Fruit fly (Drosophila melanogaster): ENCODE data around the gene CG5897.

Gene CG5897

DNA sequence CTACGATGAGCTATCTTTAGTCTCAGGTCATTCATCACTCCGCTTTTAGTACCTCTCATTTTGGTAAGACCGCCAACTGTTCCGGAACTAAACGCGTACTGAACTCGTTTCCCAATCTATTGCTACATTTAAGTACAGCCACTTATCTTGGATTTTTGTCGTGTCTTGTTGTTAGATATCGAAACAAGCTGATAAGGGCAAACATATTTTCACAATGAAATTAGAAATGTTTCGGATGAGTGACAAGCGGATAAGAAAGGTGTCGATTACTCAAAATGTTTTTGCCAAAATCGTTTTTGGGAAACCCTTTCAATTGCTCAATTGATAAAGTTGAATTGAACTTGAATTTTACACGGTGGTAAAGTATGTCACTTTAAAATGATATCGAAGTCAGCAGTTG lies at the start of gene CG5897:
Gene CG5897 (minus strand): TSS at position 101 of the 400 bp plus-strand sequence.
- TF ChIP-seq CG8478 (optimal IDR thresholded peaks at IDR 0.05) (no peak), CTCF (optimal IDR thresholded peaks at IDR 0.05) (no peak)

DNA sequence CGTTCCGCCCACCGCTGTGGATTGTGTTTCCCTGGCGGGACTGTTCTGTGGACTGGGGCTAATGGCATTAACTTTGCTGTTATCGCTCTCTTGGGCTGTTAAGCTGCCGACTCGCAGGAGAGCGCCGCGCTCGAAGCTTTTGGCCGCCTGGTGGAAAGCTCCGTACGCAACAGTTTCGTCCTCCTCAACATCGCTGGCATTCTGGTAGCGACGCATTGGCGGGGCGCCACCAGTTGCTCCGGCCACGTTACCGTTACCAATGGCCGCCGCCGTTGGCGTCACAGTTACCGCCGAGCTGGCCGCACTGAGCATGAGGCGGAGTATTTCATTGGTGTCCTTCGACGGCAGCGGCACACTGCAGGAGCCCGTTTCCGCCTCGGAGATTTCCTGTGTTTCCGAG lies 48.5 kb upstream of the CG5897 start:
- no peak for TF ChIP-seq CG8478 (optimal IDR thresholded peaks at IDR 0.05)
- TF ChIP-seq CTCF (optimal IDR thresholded peaks at IDR 0.05): no peak

DNA sequence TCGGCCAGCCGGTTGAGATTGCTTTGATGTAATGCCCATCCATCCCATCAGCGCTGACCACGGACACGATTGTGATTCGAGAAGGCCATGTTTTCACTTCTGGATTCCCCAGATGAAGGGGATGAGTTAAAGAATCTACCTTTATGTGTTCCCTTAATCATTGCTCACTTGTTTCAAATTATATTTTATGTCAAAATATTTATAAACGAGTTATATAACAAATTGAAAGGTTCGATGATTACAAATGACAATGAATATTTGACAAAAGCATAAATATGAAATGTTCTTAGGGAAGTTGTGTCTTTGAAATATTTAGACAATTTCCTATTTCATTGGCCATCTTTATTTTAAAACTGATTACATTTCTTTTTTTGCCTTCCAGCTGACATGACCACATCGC lies 42.8 kb upstream of the CG5897 start:
- TF ChIP-seq CG8478 (optimal IDR thresholded peaks at IDR 0.05) (no peak), CTCF (optimal IDR thresholded peaks at IDR 0.05) (no peak)

DNA sequence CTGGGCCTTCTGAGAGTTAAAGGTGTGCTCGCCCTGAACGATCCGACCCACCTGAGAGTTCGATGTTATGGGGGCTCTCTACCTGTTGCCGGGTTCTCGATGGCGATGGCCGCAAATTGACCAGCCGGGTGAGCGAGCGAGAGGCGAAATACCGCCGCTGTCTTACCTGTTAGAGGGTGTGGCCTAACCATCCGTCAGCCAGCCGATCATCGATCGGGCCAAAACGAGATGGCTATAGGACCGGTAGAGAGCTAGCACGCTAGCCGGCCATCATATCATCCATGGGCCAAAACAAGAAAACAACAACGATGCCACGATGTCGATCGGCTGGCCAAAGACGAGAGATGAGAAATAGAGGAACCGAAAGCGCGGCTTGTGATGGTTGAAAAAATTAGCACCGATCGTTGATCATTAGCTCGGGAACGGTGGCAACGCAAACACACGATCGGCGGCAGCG lies 38.5 kb upstream of the CG5897 start, which contains the start of gene byn:
Gene byn (plus strand): TSS at position 407 of the 457 bp plus-strand sequence.
- no peak for TF ChIP-seq CTCF (optimal IDR thresholded peaks at IDR 0.05)
- no peak for TF ChIP-seq CG8478 (optimal IDR thresholded peaks at IDR 0.05)

DNA sequence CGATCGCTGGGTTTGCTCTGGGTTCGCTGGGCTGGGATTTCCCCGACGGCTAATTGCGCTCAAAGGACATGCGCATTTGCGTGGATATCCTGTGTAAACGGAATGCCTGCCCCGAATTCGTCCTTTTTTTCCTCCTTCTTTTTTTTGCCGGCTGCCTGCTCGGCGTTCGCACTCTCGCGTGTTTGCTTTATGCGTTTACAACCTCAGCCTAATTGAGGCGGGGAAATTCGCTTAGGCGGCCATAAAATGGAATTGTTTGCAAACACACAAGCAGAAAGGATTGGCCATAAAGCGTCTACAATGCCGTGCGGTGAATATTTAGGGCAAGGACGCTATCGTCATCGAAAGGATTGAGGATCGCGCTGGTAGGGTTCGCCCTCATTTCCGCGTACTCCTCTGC lies 36.6 kb upstream of the CG5897 start:
- TF ChIP-seq CG8478 (optimal IDR thresholded peaks at IDR 0.05): no peak
- no peak for TF ChIP-seq CTCF (optimal IDR thresholded peaks at IDR 0.05)

DNA sequence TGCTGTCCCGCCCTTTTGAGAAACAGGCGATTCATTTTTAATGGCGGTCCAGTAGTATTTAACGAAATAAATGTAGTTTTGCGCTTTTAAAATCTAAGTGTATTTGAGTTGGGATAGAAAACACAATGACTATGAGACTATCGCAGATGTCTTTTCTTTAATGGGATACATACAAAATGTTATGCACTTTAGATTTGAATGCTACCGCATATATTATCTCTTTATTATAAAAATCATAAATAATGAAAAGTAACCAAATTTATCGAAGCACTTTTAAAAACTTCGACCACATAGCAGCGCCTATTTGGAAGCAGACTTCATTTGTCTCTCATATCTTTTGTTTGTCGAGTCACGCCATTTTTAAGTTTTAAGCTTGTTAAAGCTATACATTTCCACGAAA lies 35.8 kb upstream of the CG5897 start, which contains the start of gene SdhAL:
Gene SdhAL (minus strand): TSS at position 101 of the 400 bp plus-strand sequence.
- no peak for TF ChIP-seq CG8478 (optimal IDR thresholded peaks at IDR 0.05)
- no peak for TF ChIP-seq CTCF (optimal IDR thresholded peaks at IDR 0.05)

DNA sequence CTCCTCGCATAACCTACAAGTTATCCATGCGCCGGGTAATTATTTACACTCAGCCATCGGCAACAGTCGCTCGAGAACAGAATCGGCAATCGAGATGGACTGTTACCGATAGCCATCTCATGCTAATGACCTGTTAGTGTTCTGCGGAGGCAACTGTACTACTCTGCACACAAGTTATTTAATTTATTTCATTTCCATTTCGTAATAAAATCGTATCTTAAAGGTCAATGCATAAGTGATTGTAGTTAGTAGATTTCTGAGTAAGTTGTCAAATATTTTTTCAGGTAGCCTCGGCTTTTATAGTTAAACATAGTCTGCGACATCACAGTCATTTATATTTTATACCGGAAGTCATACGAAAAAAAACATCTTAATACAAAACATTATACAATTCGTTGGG lies 32.4 kb upstream of the CG5897 start, which contains the start of gene CG11588:
Gene CG11588 (plus strand): TSS at position 301 of the 400 bp plus-strand sequence.
- TF ChIP-seq CTCF (optimal IDR thresholded peaks at IDR 0.05): no peak
- TF ChIP-seq CG8478 (optimal IDR thresholded peaks at IDR 0.05): no peak

DNA sequence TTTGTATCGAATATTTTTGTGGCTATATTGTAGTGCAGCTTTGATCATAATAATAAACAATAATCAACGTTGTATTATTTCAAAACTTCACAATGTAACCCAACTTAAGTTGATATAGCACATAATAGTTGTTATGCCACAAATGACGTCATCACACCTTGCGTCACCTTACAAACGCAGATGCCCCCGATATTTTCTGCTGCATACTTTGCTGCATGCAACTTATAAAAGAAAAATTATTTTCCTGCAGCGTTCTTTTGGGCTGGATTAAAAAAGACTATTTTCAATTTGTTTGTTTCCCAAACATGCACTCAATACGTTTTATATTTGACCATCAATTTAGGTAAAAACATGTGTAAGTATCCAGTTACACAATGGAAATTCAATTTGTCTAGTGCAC lies 29.4 kb upstream of the CG5897 start:
- TF ChIP-seq CTCF (optimal IDR thresholded peaks at IDR 0.05): peak; percentile 28 to 44
- TF ChIP-seq CG8478 (optimal IDR thresholded peaks at IDR 0.05): no peak

DNA sequence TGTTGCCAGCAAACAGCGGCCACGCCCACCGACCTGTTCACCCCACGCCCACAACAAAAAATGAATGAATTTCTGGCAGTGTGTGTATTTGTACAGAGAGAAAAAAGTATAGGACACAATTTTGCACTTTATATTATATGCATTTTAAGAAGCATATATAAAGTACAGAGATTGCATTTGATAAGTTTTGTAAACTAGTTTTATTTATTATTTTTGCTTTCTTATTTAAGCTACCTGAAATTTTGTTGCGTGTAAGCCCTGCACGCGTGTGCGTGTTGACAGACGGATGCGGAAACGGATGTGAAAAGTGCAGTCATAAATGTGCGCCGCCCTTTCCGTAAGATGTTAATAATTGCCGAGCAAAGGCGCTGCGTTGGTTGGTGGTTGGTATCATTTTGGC lies 7.9 kb upstream of the CG5897 start:
- no peak for TF ChIP-seq CTCF (optimal IDR thresholded peaks at IDR 0.05)
- TF ChIP-seq CG8478 (optimal IDR thresholded peaks at IDR 0.05): no peak

DNA sequence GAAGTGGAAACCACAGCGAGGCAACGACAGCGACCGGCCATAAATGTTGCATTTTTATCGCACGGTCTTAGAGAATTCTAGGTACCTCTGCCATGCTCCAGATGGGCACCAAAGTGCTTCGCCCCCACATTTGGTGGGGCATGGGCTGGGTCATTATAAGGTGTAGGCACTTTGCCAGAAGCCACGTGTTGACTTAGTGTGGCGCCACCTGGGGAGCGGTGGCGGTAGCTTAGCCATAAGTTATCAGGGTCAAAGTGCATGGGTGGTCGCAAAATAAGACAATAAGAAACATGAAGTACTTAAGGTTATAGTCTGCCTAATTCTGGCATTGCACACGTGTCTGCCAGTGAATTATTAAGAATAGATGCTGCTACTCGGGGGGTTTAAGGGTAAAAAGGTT lies 4.0 kb upstream of the CG5897 start:
- TF ChIP-seq CG8478 (optimal IDR thresholded peaks at IDR 0.05) (no peak), CTCF (optimal IDR thresholded peaks at IDR 0.05) (peak; percentile 79 to 84)

DNA sequence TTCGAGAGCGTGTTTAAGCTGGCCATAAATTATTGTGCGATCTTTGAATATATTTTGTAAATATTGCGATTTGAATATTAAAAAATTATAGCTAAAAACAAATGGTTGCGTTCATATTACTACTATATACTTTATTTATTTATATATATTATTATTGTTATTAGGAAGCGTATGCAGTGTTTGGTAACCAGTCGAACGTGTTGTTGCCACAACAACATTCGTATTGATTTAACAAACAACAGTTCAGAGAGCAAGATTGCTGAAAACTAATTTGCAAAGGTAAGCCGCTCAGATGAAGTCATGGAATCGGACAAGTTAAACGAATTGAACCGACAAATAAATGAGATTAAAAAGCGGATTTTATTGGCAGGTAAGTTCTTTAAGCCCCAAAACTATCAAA lies 7.7 kb downstream of the CG5897 start, which contains the start of gene CCDC151:
Gene CCDC151 (plus strand): TSS at position 301 of the 400 bp plus-strand sequence.
- no peak for TF ChIP-seq CTCF (optimal IDR thresholded peaks at IDR 0.05)
- TF ChIP-seq CG8478 (optimal IDR thresholded peaks at IDR 0.05): no peak

DNA sequence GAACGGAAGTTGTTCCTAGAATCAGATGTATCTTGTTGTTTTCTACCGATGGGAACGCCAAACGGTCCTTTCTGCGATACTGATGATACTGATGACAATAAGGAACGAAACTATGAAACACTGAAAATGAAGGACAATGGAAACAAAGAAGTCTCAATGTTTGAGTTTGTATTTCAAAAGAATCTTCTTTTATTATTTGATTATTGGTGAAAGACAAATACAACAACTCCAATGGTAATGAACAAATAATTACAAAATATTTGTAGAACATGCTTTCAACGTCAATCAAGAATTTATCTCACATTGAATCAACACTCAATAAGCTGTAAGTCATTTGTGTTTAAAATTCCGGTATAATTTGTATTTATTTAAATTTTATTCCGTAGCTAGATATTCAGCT lies 10.0 kb downstream of the CG5897 start, which contains the start of gene Sprn:
Gene Sprn (plus strand): TSS at position 301 of the 400 bp plus-strand sequence.
- no peak for TF ChIP-seq CTCF (optimal IDR thresholded peaks at IDR 0.05)
- no peak for TF ChIP-seq CG8478 (optimal IDR thresholded peaks at IDR 0.05)

DNA sequence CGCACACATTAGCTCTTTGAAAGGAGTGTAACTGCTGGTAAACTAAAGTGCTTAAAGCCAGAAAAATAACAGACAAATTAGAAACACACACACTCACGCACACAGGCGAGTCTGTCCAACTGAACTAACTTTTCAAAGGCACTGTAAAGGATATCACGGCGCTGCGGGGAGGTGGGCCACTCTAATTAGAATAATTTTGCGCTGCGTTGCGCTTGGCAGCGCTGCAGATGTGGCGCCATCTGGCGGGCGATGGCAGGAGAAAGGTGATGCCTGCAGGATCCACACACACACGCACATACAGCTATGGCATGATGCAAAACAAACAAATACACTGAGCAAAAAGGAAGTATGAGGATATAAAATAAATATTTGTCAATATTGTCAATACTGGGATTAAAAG lies 12.8 kb downstream of the CG5897 start:
- no peak for TF ChIP-seq CG8478 (optimal IDR thresholded peaks at IDR 0.05)
- TF ChIP-seq CTCF (optimal IDR thresholded peaks at IDR 0.05): peak; percentile 84 to 86

DNA sequence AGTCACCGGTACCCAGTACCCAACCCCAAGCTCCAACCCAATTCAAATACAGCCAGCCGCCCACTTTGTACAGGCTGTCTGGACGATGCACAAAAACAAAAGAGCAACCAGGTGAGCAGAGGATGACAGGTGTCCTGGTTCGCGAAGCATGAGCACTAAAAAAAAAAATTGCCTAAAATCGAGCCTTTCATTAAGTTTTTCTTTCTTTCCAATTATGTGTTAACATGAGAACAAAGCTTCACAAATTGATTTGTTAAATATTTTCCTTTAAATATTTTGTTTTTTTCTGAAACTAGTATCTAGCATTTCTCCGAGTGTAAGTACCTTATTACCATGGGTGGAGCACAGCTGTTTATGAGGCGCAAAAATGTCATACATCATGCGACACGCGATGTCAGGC lies 14.1 kb downstream of the CG5897 start:
- TF ChIP-seq CG8478 (optimal IDR thresholded peaks at IDR 0.05): no peak
- no peak for TF ChIP-seq CTCF (optimal IDR thresholded peaks at IDR 0.05)

DNA sequence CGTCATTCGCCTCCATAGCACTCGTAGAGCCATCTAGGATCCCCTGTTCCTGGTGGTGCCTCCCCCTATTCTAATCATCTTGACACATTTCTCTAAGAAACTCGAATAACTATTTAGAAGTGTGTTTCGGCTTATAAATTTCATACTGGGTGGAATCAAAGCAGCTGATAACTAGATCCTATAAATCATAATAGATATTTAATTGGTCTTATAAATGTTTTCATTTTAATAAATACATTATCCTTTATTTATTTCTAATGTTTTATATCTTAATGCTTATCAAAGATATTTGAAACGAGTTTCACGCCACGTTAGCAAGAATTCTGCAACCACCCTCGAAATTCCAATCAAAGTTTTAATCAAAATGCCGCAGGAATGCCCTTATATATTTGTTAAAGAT lies 17.6 kb downstream of the CG5897 start, which contains the start of gene CG5906:
Gene CG5906 (minus strand): TSS at position 101 of the 400 bp plus-strand sequence.
- TF ChIP-seq CG8478 (optimal IDR thresholded peaks at IDR 0.05) (no peak), CTCF (optimal IDR thresholded peaks at IDR 0.05) (no peak)

DNA sequence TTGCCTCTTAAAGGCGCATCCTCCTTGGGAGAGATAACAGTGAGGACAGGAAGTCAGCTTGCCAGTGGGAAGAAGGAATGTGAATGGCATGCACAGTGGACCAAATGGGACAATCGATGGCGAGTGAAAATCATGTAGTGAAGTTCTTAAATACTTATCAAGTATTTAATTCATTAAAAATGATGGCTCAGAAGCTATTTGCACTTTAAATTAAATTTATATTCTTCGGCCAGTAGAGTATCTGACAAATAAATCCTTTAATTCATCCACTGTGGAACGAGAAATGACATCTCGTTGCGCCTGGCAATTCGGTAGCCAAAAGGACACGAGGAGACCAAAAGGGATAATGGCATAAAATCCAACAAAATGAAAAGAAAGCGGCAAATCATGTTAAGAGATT lies 19.5 kb downstream of the CG5897 start:
- TF ChIP-seq CG8478 (optimal IDR thresholded peaks at IDR 0.05) (no peak), CTCF (optimal IDR thresholded peaks at IDR 0.05) (no peak)

DNA sequence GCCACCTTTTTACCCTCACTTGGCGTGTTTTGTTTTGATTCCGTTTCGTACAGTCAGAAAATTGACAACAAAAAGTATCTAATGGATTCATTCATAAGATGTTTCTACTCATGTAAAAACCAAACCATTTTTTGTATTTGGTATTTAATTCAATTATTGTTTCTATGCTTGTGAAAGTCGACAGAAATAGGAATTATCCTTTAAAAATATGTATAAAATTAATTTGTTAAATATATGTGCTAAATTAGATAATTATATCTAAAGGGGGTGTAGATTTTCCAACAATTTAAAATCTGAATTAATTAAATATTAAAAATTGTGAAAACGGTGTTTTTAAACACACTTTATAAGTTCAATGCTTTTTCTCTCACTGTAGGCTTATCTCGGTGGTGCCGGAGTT lies 25.2 kb downstream of the CG5897 start:
- TF ChIP-seq CG8478 (optimal IDR thresholded peaks at IDR 0.05) (no peak), CTCF (optimal IDR thresholded peaks at IDR 0.05) (no peak)
